Fruit fly (Drosophila melanogaster) whole organism, embryonic: ENCODE data around the gene Tssk.
A peak's percentile ranks its signal among the peaks of the same experiment; 100 is the strongest.

Source experiments
- Adf1 ChIP-seq: fragments of 200-800 bp; sonication (Bioruptor generic); IDR thresholded peaks from 2 replicates; pipeline ENCODE4 v1.3.6; 2022; ENCODE audit warnings: missing biosample characterization, missing genetic modification characterization
- Aef1 ChIP-seq: fragments of 200-800 bp; sonication (Bioruptor generic); IDR thresholded peaks from 3 replicates; pipeline ENCODE4 v1.3.6; 2022; ENCODE audit warnings: missing biosample characterization, missing genetic modification characterization
- Awh ChIP-seq: fragments of 200-800 bp; sonication (Bioruptor generic); IDR thresholded peaks from 2 replicates; pipeline ENCODE4, ENCODE4 v1.3.6; 2022; ENCODE audit warnings: missing biosample characterization, missing genetic modification characterization
- B-H1 ChIP-seq: fragments of 200-800 bp; sonication (Bioruptor generic); IDR thresholded peaks from 3 replicates; pipeline ENCODE4 v1.3.6; 2022; ENCODE audit warnings: missing biosample characterization, missing genetic modification characterization
- Bgb ChIP-seq: fragments of 200-800 bp; sonication (Bioruptor generic); IDR thresholded peaks from 2 replicates; pipeline ENCODE4 v1.3.6; 2022; ENCODE audit warnings: missing biosample characterization, missing genetic modification characterization; ENCODE audit not compliant: partially characterized antibody
- CG11504 ChIP-seq: fragments of 200-800 bp; sonication (Bioruptor generic); optimal IDR thresholded peaks from 3 replicates; lab custom pipeline; 2019; ENCODE audit warnings: missing biosample characterization, mild to moderate bottlenecking, missing genetic modification characterization, moderate library complexity
- CG12769 ChIP-seq: fragments of 200-800 bp; sonication (Bioruptor generic); optimal IDR thresholded peaks from 2 replicates; lab custom pipeline; 2019; ENCODE audit warnings: missing biosample characterization, mild to moderate bottlenecking, missing genetic modification characterization, moderate library complexity
- CG16813 ChIP-seq: fragments of 200-800 bp; sonication (Bioruptor generic); IDR thresholded peaks from 3 replicates; pipeline ENCODE4 v1.3.6; 2022; ENCODE audit warnings: missing biosample characterization, missing genetic modification characterization; ENCODE audit not compliant: partially characterized antibody
- CG17568 ChIP-seq: fragments of 200-800 bp; sonication (Bioruptor generic); optimal IDR thresholded peaks from 2 replicates; lab custom pipeline; 2018; ENCODE audit warnings: missing biosample characterization, mild to moderate bottlenecking, missing genetic modification characterization, moderate library complexity
- CG18764 ChIP-seq: fragments of 200-800 bp; sonication (Bioruptor generic); optimal IDR thresholded peaks from 3 replicates; lab custom pipeline; 2016; ENCODE audit warnings: missing biosample characterization, missing genetic modification characterization
- CG2678 ChIP-seq: fragments of 200-800 bp; sonication (Bioruptor generic); optimal IDR thresholded peaks from 3 replicates; lab custom pipeline; 2019; ENCODE audit warnings: missing biosample characterization, mild to moderate bottlenecking, missing genetic modification characterization, moderate library complexity
- CG3838 ChIP-seq: fragments of 200-800 bp; sonication (Bioruptor generic); optimal IDR thresholded peaks from 3 replicates; lab custom pipeline; 2016; ENCODE audit warnings: missing biosample characterization, missing genetic modification characterization
- CG42726 ChIP-seq: fragments of 200-800 bp; sonication (Bioruptor generic); IDR thresholded peaks from 2 replicates; pipeline ENCODE4 v1.3.6; 2022; ENCODE audit warnings: missing biosample characterization, missing genetic modification characterization; ENCODE audit not compliant: partially characterized antibody
- CG4360 ChIP-seq: fragments of 200-800 bp; sonication (Bioruptor generic); IDR thresholded peaks from 2 replicates; pipeline ENCODE4 v1.3.6; 2022; ENCODE audit warnings: missing biosample characterization, missing genetic modification characterization
- CG6689 ChIP-seq: fragments of 200-800 bp; sonication (Bioruptor generic); IDR thresholded peaks from 2 replicates; pipeline ENCODE4 v1.3.6; 2022; ENCODE audit warnings: missing biosample characterization, missing genetic modification characterization
- CG6791 ChIP-seq: fragments of 200-800 bp; sonication (Bioruptor generic); IDR thresholded peaks from 3 replicates; pipeline ENCODE4 v1.3.6; 2022; ENCODE audit warnings: missing biosample characterization, missing genetic modification characterization; ENCODE audit not compliant: partially characterized antibody
- CG7556 ChIP-seq: fragments of 200-800 bp; sonication (Bioruptor generic); optimal IDR thresholded peaks from 2 replicates; lab custom pipeline; 2017; ENCODE audit warnings: missing biosample characterization, mild to moderate bottlenecking, missing genetic modification characterization
- CG7745 ChIP-seq: fragments of 200-800 bp; sonication (Bioruptor generic); optimal IDR thresholded peaks from 2 replicates; lab custom pipeline; 2018; ENCODE audit warnings: missing biosample characterization, mild to moderate bottlenecking, missing genetic modification characterization, moderate library complexity
- CG8359 ChIP-seq: fragments of 200-800 bp; sonication (Bioruptor generic); optimal IDR thresholded peaks from 2 replicates; lab custom pipeline; 2017; ENCODE audit warnings: missing biosample characterization, mild to moderate bottlenecking, missing genetic modification characterization, borderline replicate concordance
- CoRest ChIP-seq: fragments of 200-800 bp; sonication (Bioruptor generic); optimal IDR thresholded peaks from 3 replicates; lab custom pipeline; 2018; ENCODE audit warnings: missing biosample characterization, mild to moderate bottlenecking, missing genetic modification characterization, moderate library complexity
- Dip3 ChIP-seq: fragments of 200-800 bp; sonication (Bioruptor generic); optimal IDR thresholded peaks from 3 replicates; lab custom pipeline; 2016; ENCODE audit warnings: missing biosample characterization, missing genetic modification characterization
- Drgx ChIP-seq: fragments of 200-800 bp; sonication (Bioruptor generic); IDR thresholded peaks from 2 replicates; pipeline ENCODE4 v1.3.6; 2022; ENCODE audit warnings: missing biosample characterization, missing genetic modification characterization
- E2f2 ChIP-seq: fragments of 200-800 bp; sonication (Bioruptor generic); IDR thresholded peaks from 2 replicates; pipeline ENCODE4 v1.3.6; 2022; ENCODE audit warnings: missing biosample characterization, missing genetic modification characterization
- HHEX ChIP-seq: fragments of 200-800 bp; sonication (Bioruptor generic); optimal IDR thresholded peaks from 3 replicates; lab custom pipeline; 2017; ENCODE audit warnings: missing biosample characterization, mild to moderate bottlenecking, missing genetic modification characterization, missing genetic modification reagents
- HLH4C ChIP-seq: fragments of 200-800 bp; sonication (Bioruptor generic); IDR thresholded peaks from 3 replicates; pipeline ENCODE4 v1.3.6; 2022; ENCODE audit warnings: missing biosample characterization, missing genetic modification characterization; ENCODE audit not compliant: partially characterized antibody
- Hsf ChIP-seq: fragments of 200-800 bp; sonication (Bioruptor generic); optimal IDR thresholded peaks from 3 replicates; lab custom pipeline; 2016; ENCODE audit warnings: missing biosample characterization, missing genetic modification characterization
- Sox102F ChIP-seq: fragments of 200-800 bp; sonication (Bioruptor generic); optimal IDR thresholded peaks from 2 replicates; lab custom pipeline; 2018; ENCODE audit warnings: missing biosample characterization, mild to moderate bottlenecking, missing genetic modification characterization, moderate library complexity
- Vsx1 ChIP-seq: fragments of 200-800 bp; sonication (Bioruptor generic); optimal IDR thresholded peaks from 2 replicates; lab custom pipeline; 2017; ENCODE audit warnings: missing biosample characterization, mild to moderate bottlenecking, missing genetic modification characterization, missing genetic modification reagents
- bbx ChIP-seq: fragments of 200-800 bp; sonication (Bioruptor generic); IDR thresholded peaks from 2 replicates; pipeline ENCODE4 v1.3.6; 2022; ENCODE audit warnings: missing biosample characterization, missing genetic modification characterization; ENCODE audit not compliant: partially characterized antibody
- bowl ChIP-seq: fragments of 200-800 bp; sonication (Bioruptor generic); IDR thresholded peaks from 2 replicates; pipeline ENCODE4 v1.3.6; 2022; ENCODE audit warnings: missing biosample characterization, missing genetic modification characterization
- bsh ChIP-seq, 2 experiments: fragments of 200-800 bp; sonication (Bioruptor generic); optimal IDR thresholded peaks; 2 replicates each; lab custom pipeline; 2017 to 2018; ENCODE audit warnings: mild to moderate bottlenecking in 2 of 2, missing biosample characterization in 2 of 2, missing genetic modification characterization in 2 of 2, moderate library complexity in 1 of 2
- ci ChIP-seq: fragments of 200-800 bp; sonication (Bioruptor generic); IDR thresholded peaks from 3 replicates; pipeline ENCODE4 v1.3.6; 2022; ENCODE audit warnings: missing biosample characterization, missing genetic modification characterization
- da ChIP-seq: fragments of 200-800 bp; sonication (Bioruptor generic); optimal IDR thresholded peaks from 2 replicates; lab custom pipeline; 2016; ENCODE audit warnings: missing biosample characterization, missing genetic modification characterization
- dm ChIP-seq: fragments of 200-800 bp; sonication (Bioruptor generic); optimal IDR thresholded peaks from 3 replicates; lab custom pipeline; 2016; ENCODE audit warnings: missing biosample characterization, missing genetic modification characterization
- dmrt99B ChIP-seq: fragments of 200-800 bp; sonication (Bioruptor generic); optimal IDR thresholded peaks from 2 replicates; lab custom pipeline; 2018; ENCODE audit warnings: missing biosample characterization, mild to moderate bottlenecking, missing genetic modification characterization, moderate library complexity
- fd96Cb ChIP-seq: fragments of 200-800 bp; sonication (Bioruptor generic); optimal IDR thresholded peaks from 2 replicates; lab custom pipeline; 2018; ENCODE audit warnings: missing biosample characterization, mild to moderate bottlenecking, missing genetic modification characterization, moderate library complexity
- gce ChIP-seq: fragments of 200-800 bp; sonication (Bioruptor generic); IDR thresholded peaks from 3 replicates; pipeline ENCODE4 v1.3.6; 2022; ENCODE audit warnings: missing biosample characterization, missing genetic modification characterization
- gem ChIP-seq: fragments of 200-800 bp; sonication (Bioruptor generic); optimal IDR thresholded peaks from 2 replicates; lab custom pipeline; 2019; ENCODE audit warnings: missing biosample characterization, mild to moderate bottlenecking, missing genetic modification characterization, moderate library complexity
- grau ChIP-seq: fragments of 200-800 bp; optimal IDR thresholded peaks from 3 replicates; lab custom pipeline; 2019; ENCODE audit warnings: missing biosample characterization, mild to moderate bottlenecking, missing genetic modification characterization, moderate library complexity
- knrl ChIP-seq: fragments of 200-800 bp; sonication (Bioruptor generic); IDR thresholded peaks from 3 replicates; pipeline ENCODE4 v1.3.6; 2022; ENCODE audit warnings: missing biosample characterization, missing genetic modification characterization; ENCODE audit not compliant: partially characterized antibody
- lmd ChIP-seq: fragments of 200-800 bp; sonication (Bioruptor generic); IDR thresholded peaks from 2 replicates; pipeline ENCODE4 v1.3.6; 2022; ENCODE audit warnings: missing biosample characterization, missing genetic modification characterization
- maf-S ChIP-seq: fragments of 200-800 bp; sonication (Bioruptor generic); optimal IDR thresholded peaks from 2 replicates; lab custom pipeline; 2016; ENCODE audit warnings: missing biosample characterization, missing genetic modification characterization
- nerfin-1 ChIP-seq: fragments of 200-800 bp; sonication (Bioruptor generic); optimal IDR thresholded peaks from 3 replicates; lab custom pipeline; 2019; ENCODE audit warnings: missing biosample characterization, mild to moderate bottlenecking, missing genetic modification characterization, moderate library complexity
- psq ChIP-seq: fragments of 200-800 bp; sonication (Bioruptor generic); optimal IDR thresholded peaks from 2 replicates; lab custom pipeline; 2017; ENCODE audit warnings: missing biosample characterization, missing genetic modification characterization
- row ChIP-seq: fragments of 200-800 bp; sonication (Bioruptor generic); IDR thresholded peaks from 3 replicates; pipeline ENCODE4 v1.3.6; 2022; ENCODE audit warnings: missing biosample characterization, missing genetic modification characterization
- sens ChIP-seq: fragments of 200-800 bp; sonication (Bioruptor generic); peaks from one replicate; lab custom pipeline; 2016; ENCODE audit warnings: missing biosample characterization, missing genetic modification characterization
- sisA ChIP-seq: fragments of 200-800 bp; sonication (Bioruptor generic); IDR thresholded peaks from 2 replicates; pipeline ENCODE4 v1.3.6; 2022; ENCODE audit warnings: missing biosample characterization, missing genetic modification characterization
- ssp ChIP-seq: fragments of 200-800 bp; sonication (Bioruptor generic); IDR thresholded peaks from 2 replicates; pipeline ENCODE4 v1.3.6; 2022; ENCODE audit warnings: missing biosample characterization, missing genetic modification characterization
- vvl ChIP-seq: fragments of 200-800 bp; sonication (Bioruptor generic); IDR thresholded peaks from 2 replicates; pipeline ENCODE4 v1.3.6; 2022; ENCODE audit warnings: missing biosample characterization, missing genetic modification characterization

Tssk gene

dm6 chr3R:18624541-18624940 lies 26.1 kb downstream of the Tssk start:
- TF ChIP-seq CG11504 (tag; lab: Kevin White, UChicago) (peak; percentile 5), CG6791 (GFP tag; lab: Robert Waterston, UW) (no peak), gem (tag; lab: Kevin White, UChicago) (peak; percentile 25), lmd (no peak), CG4360 (GFP tag; lab: Robert Waterston, UW) (no peak), Hsf (GFP tag; lab: Kevin White, UChicago) (no peak), Adf1 (GFP tag; lab: Robert Waterston, UW) (no peak), dmrt99B (peak; percentile 11), sens (GFP tag; lab: Kevin White, UChicago) (peak; percentile 9), Sox102F (GFP tag; lab: Kevin White, UChicago) (peak; percentile 11), HHEX (GFP tag; lab: Kevin White, UChicago) (no peak), CG7556 (no peak), grau (tag; lab: Kevin White, UChicago) (no peak), vvl (GFP tag; lab: Robert Waterston, UW) (0 out of 2 replicates have a peak, but pooled peaks have one; percentile 21), psq (GFP tag; lab: Kevin White, UChicago) (no peak), CG6689 (GFP tag; lab: Robert Waterston, UW) (0 out of 2 replicates have a peak, but pooled peaks have one; percentile 13), Drgx (GFP tag; lab: Robert Waterston, UW) (peak; percentile 66), dm (GFP tag; lab: Kevin White, UChicago) (no peak), bsh (GFP tag; optimal IDR thresholded peaks at IDR 0.05; lab: Kevin White, UChicago) (peak in 1 of 2 experiments; percentile 11)

- TF ChIP-seq row (GFP tag; lab: Robert Waterston, UW), result 0 out of 3 replicates have a peak, but pooled peaks have one; percentile 20
- TF ChIP-seq HLH4C (GFP tag; lab: Robert Waterston, UW), result peak; percentile 78
- TF ChIP-seq ci (GFP tag; lab: Robert Waterston, UW), result no peak
- no peak for TF ChIP-seq Aef1 (GFP tag; lab: Robert Waterston, UW)
- TF ChIP-seq CG2678 (tag; lab: Kevin White, UChicago), result no peak
- TF ChIP-seq CG16813, result peak; percentile 40; the same call in 2 of the 3 replicates
- peak; percentile 65; the same call in 1 of the 2 replicates for TF ChIP-seq Awh (GFP tag; lab: Robert Waterston, UW)
- TF ChIP-seq da (GFP tag; lab: Kevin White, UChicago), result no peak
- no peak for TF ChIP-seq bowl (GFP tag; lab: Robert Waterston, UW)
- no peak for TF ChIP-seq Vsx1
- TF ChIP-seq sisA (GFP tag; lab: Robert Waterston, UW), result no peak
- TF ChIP-seq CG18764 (GFP tag; lab: Kevin White, UChicago), result no peak
- TF ChIP-seq E2f2, result no peak
- TF ChIP-seq B-H1, result no peak
- TF ChIP-seq CoRest, result no peak
- no peak for TF ChIP-seq CG7556
- 0 out of 2 replicates have a peak, but pooled peaks have one; percentile 21 for TF ChIP-seq CG42726
- no peak for TF ChIP-seq ssp (GFP tag; lab: Robert Waterston, UW)
- peak; percentile 36; the same call in 1 of the 3 replicates for TF ChIP-seq gce (GFP tag; lab: Robert Waterston, UW)
- TF ChIP-seq CG17568 (GFP tag; lab: Kevin White, UChicago), result no peak
- TF ChIP-seq bbx (GFP tag; lab: Robert Waterston, UW), result peak; percentile 64
- no peak for TF ChIP-seq maf-S (GFP tag; lab: Kevin White, UChicago)
- no peak for TF ChIP-seq Dip3 (GFP tag; lab: Kevin White, UChicago)
- no peak for TF ChIP-seq fd96Cb (tag; lab: Kevin White, UChicago)
- no peak for TF ChIP-seq nerfin-1 (tag; lab: Kevin White, UChicago)
- no peak for TF ChIP-seq CG3838 (GFP tag; lab: Kevin White, UChicago)
- peak; percentile 61 for TF ChIP-seq Bgb
- no peak for TF ChIP-seq CG8359
- TF ChIP-seq CG12769 (tag; lab: Kevin White, UChicago), result peak; percentile 59
- TF ChIP-seq knrl (GFP tag; lab: Robert Waterston, UW), result peak; percentile 44
- TF ChIP-seq CG7745 (tag; lab: Kevin White, UChicago), result no peak
Measured at dm6 chr3R:18628311-18628811, 29.9 kb downstream of the Tssk start.
